Fruit fly (Drosophila melanogaster): ENCODE data around the gene CG14147.

- TF ChIP-seq psq (optimal IDR thresholded peaks at IDR 0.05) (no peak), EcR (GFP tag; optimal IDR thresholded peaks at IDR 0.05) (no peak), CG8478 (optimal IDR thresholded peaks at IDR 0.05) (peak; percentile 72), Dll (optimal IDR thresholded peaks at IDR 0.05) (peak; percentile 93), pan (optimal IDR thresholded peaks at IDR 0.05) (no peak)
Observed at dm6 chr3L:11010410-11010827, 38.0 kb downstream of the CG14147 start.

All from whole organism.